6 worm cellular contexts compared by ENCODE assay signal in genomic region chrIV:5659461-5659860, ce11.
TF ChIP-seq lines count a peak whose summit lies in the region.

No protein-coding gene starts in this region.

TF ChIP-seq in whole organism, L1 larva, 84 proteins besides CTCF, POLR2A, EP300 and RAD21:
- peak; percentile 58 for TF ChIP-seq elt-2 (tag; optimal IDR thresholded peaks at IDR 0.05; lab: Kevin White, UChicago)
- TF ChIP-seq ceh-63 (GFP tag; optimal IDR thresholded peaks at IDR 0.05; lab: Kevin White, UChicago), result no peak
- no peak for TF ChIP-seq pqm-1 (tag; optimal IDR thresholded peaks at IDR 0.05; lab: Kevin White, UChicago)
- TF ChIP-seq unc-98 (GFP tag; IDR thresholded peaks at IDR 0.05; lab: Robert Waterston, UW), result no peak
- TF ChIP-seq alr-1 (tag; optimal IDR thresholded peaks at IDR 0.05; lab: Kevin White, UChicago; ENCODE audit: borderline replicate concordance), result no peak
- no peak for TF ChIP-seq dsc-1 (tag; optimal IDR thresholded peaks at IDR 0.05; lab: Kevin White, UChicago)
- TF ChIP-seq lin-35 (GFP tag; optimal IDR thresholded peaks at IDR 0.05; lab: Kevin White, UChicago), result peak in 1 of 2 experiments; percentile 24
- TF ChIP-seq lin-14 (GFP tag; optimal IDR thresholded peaks at IDR 0.05; lab: Kevin White, UChicago), result peak; percentile 12
- no peak for TF ChIP-seq nhr-85 (tag; lab: Kevin White, UChicago)
- no peak for TF ChIP-seq ztf-4 (tag; optimal IDR thresholded peaks at IDR 0.05; lab: Kevin White, UChicago)
TF ChIP-seq in whole organism, L1 larva: peak in this region for 3.

TF ChIP-seq in whole organism, L2 larva, 48 proteins besides CTCF, POLR2A, EP300 and RAD21:
- no peak for TF ChIP-seq nhr-11 (tag; optimal IDR thresholded peaks at IDR 0.05; lab: Kevin White, UChicago)
- peak; percentile 86 for TF ChIP-seq sma-9 (GFP tag; optimal IDR thresholded peaks at IDR 0.05; lab: Kevin White, UChicago)
- TF ChIP-seq sma-9 (tag; optimal IDR thresholded peaks at IDR 0.05; lab: Kevin White, UChicago), result no peak
- TF ChIP-seq nhr-129 (tag; optimal IDR thresholded peaks at IDR 0.05; lab: Kevin White, UChicago), result peak; percentile 22
- TF ChIP-seq fos-1 (tag; optimal IDR thresholded peaks at IDR 0.05; lab: Kevin White, UChicago), result peak; percentile 81
- no peak for TF ChIP-seq sem-4 (tag; optimal IDR thresholded peaks at IDR 0.05; lab: Kevin White, UChicago)
- TF ChIP-seq gmeb-1 (tag; optimal IDR thresholded peaks at IDR 0.05; lab: Kevin White, UChicago), result peak; percentile 6
- no peak for TF ChIP-seq lin-13 (GFP tag; optimal IDR thresholded peaks at IDR 0.05; lab: Kevin White, UChicago)
- TF ChIP-seq sma-3 (GFP tag; optimal IDR thresholded peaks at IDR 0.05; lab: Kevin White, UChicago), result peak; percentile 18
- peak; percentile 34 for TF ChIP-seq F13H6.1 (tag; optimal IDR thresholded peaks at IDR 0.05; lab: Kevin White, UChicago)
- peak; percentile 64 for TF ChIP-seq crh-2 (tag; optimal IDR thresholded peaks at IDR 0.05; lab: Kevin White, UChicago)
- peak; percentile 97 for TF ChIP-seq skn-1 (tag; optimal IDR thresholded peaks at IDR 0.05; lab: Kevin White, UChicago)

TF ChIP-seq in whole organism, L3 larva, 47 proteins besides CTCF, POLR2A, EP300 and RAD21 (continues in another document):
- TF ChIP-seq ceh-9 (tag; optimal IDR thresholded peaks at IDR 0.05; lab: Kevin White, UChicago) (no peak), nhr-67 (tag; optimal IDR thresholded peaks at IDR 0.05; lab: Kevin White, UChicago) (no peak), egl-27 (tag; optimal IDR thresholded peaks at IDR 0.05; lab: Kevin White, UChicago) (no peak), unc-39 (tag; optimal IDR thresholded peaks at IDR 0.05; lab: Kevin White, UChicago) (no peak), tbx-2 (tag; optimal IDR thresholded peaks at IDR 0.05; lab: Kevin White, UChicago) (no peak), fos-1 (tag; optimal IDR thresholded peaks at IDR 0.05; lab: Kevin White, UChicago) (no peak), fkh-2 (tag; optimal IDR thresholded peaks at IDR 0.05; lab: Kevin White, UChicago) (no peak), elt-1 (tag; optimal IDR thresholded peaks at IDR 0.05; lab: Kevin White, UChicago) (no peak), fkh-10 (GFP tag; optimal IDR thresholded peaks at IDR 0.05; lab: Kevin White, UChicago) (no peak), elt-2 (tag; optimal IDR thresholded peaks at IDR 0.05; lab: Kevin White, UChicago) (peak; percentile 86), nhr-28 (tag; optimal IDR thresholded peaks at IDR 0.05; lab: Kevin White, UChicago) (no peak), pha-4 (tag; optimal IDR thresholded peaks at IDR 0.05; lab: Kevin White, UChicago) (peak; percentile 71), ceh-16 (tag; optimal IDR thresholded peaks at IDR 0.05; lab: Kevin White, UChicago) (no peak), aly-2 (tag; optimal IDR thresholded peaks at IDR 0.05; lab: Kevin White, UChicago) (no peak), mdl-1 (tag; optimal IDR thresholded peaks at IDR 0.05; lab: Kevin White, UChicago) (no peak), nhr-12 (tag; optimal IDR thresholded peaks at IDR 0.05; lab: Kevin White, UChicago) (no peak), skn-1 (tag; optimal IDR thresholded peaks at IDR 0.05; lab: Kevin White, UChicago) (no peak), nfya-1 (tag; optimal IDR thresholded peaks at IDR 0.05; lab: Kevin White, UChicago; ENCODE audit: insufficient read depth) (peak; percentile 21), ZK546.5 (tag; optimal IDR thresholded peaks at IDR 0.05; lab: Kevin White, UChicago) (no peak)

TF ChIP-seq in whole organism, L4 larva, 104 proteins besides CTCF, POLR2A, EP300 and RAD21 (continues in another document):
- no peak for TF ChIP-seq tag-97 (GFP tag; IDR thresholded peaks at IDR 0.05; lab: Robert Waterston, UW)
- TF ChIP-seq tra-1 (GFP tag; IDR thresholded peaks at IDR 0.05; lab: Robert Waterston, UW), result no peak
- no peak for TF ChIP-seq fkh-10 (GFP tag; optimal IDR thresholded peaks at IDR 0.05; lab: Kevin White, UChicago)
- TF ChIP-seq nhr-28 (tag; optimal IDR thresholded peaks at IDR 0.05; lab: Kevin White, UChicago), result peak; percentile 80
- TF ChIP-seq lin-13 (GFP tag; optimal IDR thresholded peaks at IDR 0.05; lab: Kevin White, UChicago), result no peak
- peak in 1 of 2 experiments; percentile 8 for TF ChIP-seq hif-1 (tag; optimal IDR thresholded peaks at IDR 0.05; lab: Kevin White, UChicago)
- no peak for TF ChIP-seq lin-38 (GFP tag; IDR thresholded peaks at IDR 0.05; lab: Robert Waterston, UW)
- TF ChIP-seq zip-2 (tag; optimal IDR thresholded peaks at IDR 0.05; lab: Kevin White, UChicago), result no peak
- no peak for TF ChIP-seq skn-1 (tag; optimal IDR thresholded peaks at IDR 0.05; lab: Kevin White, UChicago)
- TF ChIP-seq lin-39 (tag; optimal IDR thresholded peaks at IDR 0.05; lab: Kevin White, UChicago), result no peak
- no peak for TF ChIP-seq dpl-1 (GFP tag; optimal IDR thresholded peaks at IDR 0.05; lab: Kevin White, UChicago)
- TF ChIP-seq lin-29 (GFP tag; IDR thresholded peaks at IDR 0.05; lab: Robert Waterston, UW), result no peak
- no peak for TF ChIP-seq nhr-48 (tag; optimal IDR thresholded peaks at IDR 0.05; lab: Kevin White, UChicago)
- no peak for TF ChIP-seq nhr-76 (tag; optimal IDR thresholded peaks at IDR 0.05; lab: Kevin White, UChicago)
- TF ChIP-seq aha-1 (tag; lab: Kevin White, UChicago), result peak; percentile 32
- TF ChIP-seq egl-43 (GFP tag; IDR thresholded peaks at IDR 0.05; lab: Robert Waterston, UW), result no peak
- no peak for TF ChIP-seq saeg-2 (GFP tag; IDR thresholded peaks at IDR 0.05; lab: Robert Waterston, UW)
- TF ChIP-seq daf-8 (GFP tag; IDR thresholded peaks at IDR 0.05; lab: Robert Waterston, UW), result no peak
- TF ChIP-seq pqm-1 (tag; optimal IDR thresholded peaks at IDR 0.05; lab: Kevin White, UChicago), result peak; percentile 84
- no peak for TF ChIP-seq fos-1 (tag; optimal IDR thresholded peaks at IDR 0.05; lab: Kevin White, UChicago)
- peak; percentile 31 for TF ChIP-seq mxl-3 (GFP tag; optimal IDR thresholded peaks at IDR 0.05; lab: Kevin White, UChicago)

TF ChIP-seq in whole organism, late embryonic, 69 proteins besides CTCF, POLR2A, EP300 and RAD21:
- TF ChIP-seq sdc-2 (tag; optimal IDR thresholded peaks at IDR 0.05; lab: Kevin White, UChicago), result no peak
- peak; percentile 75 for TF ChIP-seq elt-2 (tag; optimal IDR thresholded peaks at IDR 0.05; lab: Kevin White, UChicago)

TF ChIP-seq in whole organism, young adult, 124 proteins besides CTCF, POLR2A, EP300 and RAD21:
- TF ChIP-seq hmg-1.2 (GFP tag; IDR thresholded peaks at IDR 0.05; lab: Robert Waterston, UW) (peak; percentile 40; the same call in 1 of the 2 replicates), akir-1 (GFP tag; optimal IDR thresholded peaks at IDR 0.05; lab: Kevin White, UChicago) (no peak), cebp-1 (GFP tag; IDR thresholded peaks at IDR 0.05; lab: Robert Waterston, UW) (0 out of 2 replicates have a peak, but pooled peaks have one; percentile 31), cebp-1 (tag; optimal IDR thresholded peaks at IDR 0.05; lab: Kevin White, UChicago) (peak; percentile 27), mcd-1 (GFP tag; IDR thresholded peaks at IDR 0.05; lab: Robert Waterston, UW) (no peak), fkh-3 (tag; optimal IDR thresholded peaks at IDR 0.05; lab: Kevin White, UChicago) (no peak), nhr-80 (tag; optimal IDR thresholded peaks at IDR 0.05; lab: Kevin White, UChicago) (peak; percentile 48), nfyb-1 (GFP tag; IDR thresholded peaks at IDR 0.05; lab: Robert Waterston, UW) (peak; percentile 43; the same call in 1 of the 2 replicates), ekl-4 (GFP tag; IDR thresholded peaks at IDR 0.05; lab: Robert Waterston, UW) (0 out of 2 replicates have a peak, but pooled peaks have one; percentile 22), ets-4 (GFP tag; optimal IDR thresholded peaks at IDR 0.05; lab: Kevin White, UChicago) (no peak)
